Fruit fly (Drosophila melanogaster) whole organism, embryonic: ENCODE results near the gene Muc30E.

ENCODE experiments used
- CG11504 ChIP-seq: fragments of 200-800 bp; sonication (Bioruptor generic); optimal IDR thresholded peaks from 3 replicates; lab custom pipeline; 2019; ENCODE audit warnings: missing biosample characterization, mild to moderate bottlenecking, missing genetic modification characterization, moderate library complexity
- CG12769 ChIP-seq: fragments of 200-800 bp; sonication (Bioruptor generic); optimal IDR thresholded peaks from 2 replicates; lab custom pipeline; 2019; ENCODE audit warnings: missing biosample characterization, mild to moderate bottlenecking, missing genetic modification characterization, moderate library complexity
- CG12942 ChIP-seq: fragments of 200-800 bp; sonication (Bioruptor generic); optimal IDR thresholded peaks from 3 replicates; lab custom pipeline; 2016; ENCODE audit warnings: missing biosample characterization, missing genetic modification characterization
- CG14710 ChIP-seq: fragments of 200-800 bp; sonication (Bioruptor generic); optimal IDR thresholded peaks from 3 replicates; lab custom pipeline; 2019; ENCODE audit warnings: missing biosample characterization, mild to moderate bottlenecking, missing genetic modification characterization, moderate library complexity
- CG16813 ChIP-seq: fragments of 200-800 bp; sonication (Bioruptor generic); IDR thresholded peaks from 3 replicates; pipeline ENCODE4 v1.3.6; 2022; ENCODE audit warnings: missing biosample characterization, missing genetic modification characterization; ENCODE audit not compliant: partially characterized antibody
- CG18011 ChIP-seq: fragments of 200-800 bp; sonication (Bioruptor generic); optimal IDR thresholded peaks from 2 replicates; lab custom pipeline; 2017; ENCODE audit warnings: missing biosample characterization, missing genetic modification characterization, mild to moderate bottlenecking, moderate library complexity, missing genotype
- CG18262 ChIP-seq: fragments of 200-800 bp; optimal IDR thresholded peaks from 3 replicates; lab custom pipeline; 2019; ENCODE audit warnings: missing biosample characterization, mild to moderate bottlenecking, missing genetic modification characterization, moderate library complexity
- CG2116 ChIP-seq: fragments of 200-800 bp; sonication (Bioruptor generic); optimal IDR thresholded peaks from 3 replicates; lab custom pipeline; 2018; ENCODE audit warnings: missing biosample characterization, mild to moderate bottlenecking, missing genetic modification characterization
- CG32532 ChIP-seq: fragments of 200-800 bp; sonication (Bioruptor generic); IDR thresholded peaks from 2 replicates; pipeline ENCODE4 v1.3.6; 2022; ENCODE audit warnings: missing biosample characterization, missing genetic modification characterization
- CG34376 ChIP-seq: fragments of 200-800 bp; sonication (Bioruptor generic); optimal IDR thresholded peaks from 2 replicates; lab custom pipeline; 2018; ENCODE audit warnings: missing biosample characterization, mild to moderate bottlenecking, missing genetic modification characterization
- CG34422 ChIP-seq: fragments of 200-800 bp; sonication (Bioruptor generic); IDR thresholded peaks from 3 replicates; pipeline ENCODE4 v1.3.6; 2022; ENCODE audit warnings: missing biosample characterization, missing genetic modification characterization
- CG4424 ChIP-seq: fragments of 200-800 bp; sonication (Bioruptor generic); optimal IDR thresholded peaks from 3 replicates; lab custom pipeline; 2016; ENCODE audit warnings: missing biosample characterization, missing genetic modification characterization
- CG4730 ChIP-seq: fragments of 200-800 bp; sonication (Bioruptor generic); IDR thresholded peaks from 2 replicates; pipeline ENCODE4 v1.3.6; 2022; ENCODE audit warnings: missing biosample characterization, missing genetic modification characterization
- CG6813 ChIP-seq: fragments of 200-800 bp; sonication (Bioruptor generic); optimal IDR thresholded peaks from 2 replicates; lab custom pipeline; 2017; ENCODE audit warnings: missing biosample characterization, missing genetic modification characterization, mild to moderate bottlenecking, moderate library complexity, missing genetic modification reagents
- CG7271 ChIP-seq: fragments of 200-800 bp; sonication (Bioruptor generic); optimal IDR thresholded peaks from 2 replicates; lab custom pipeline; 2018; ENCODE audit warnings: missing biosample characterization, mild to moderate bottlenecking, missing genetic modification characterization, moderate library complexity
- CG7372 ChIP-seq: fragments of 200-800 bp; sonication (Bioruptor generic); IDR thresholded peaks from 2 replicates; pipeline ENCODE4 v1.3.6; 2022; ENCODE audit warnings: missing biosample characterization, missing genetic modification characterization
- D19A ChIP-seq: fragments of 200-800 bp; optimal IDR thresholded peaks from 3 replicates; lab custom pipeline; 2019; ENCODE audit warnings: missing biosample characterization, mild to moderate bottlenecking, missing genetic modification characterization, moderate library complexity
- D19B ChIP-seq: fragments of 200-800 bp; sonication (Bioruptor generic); optimal IDR thresholded peaks from 2 replicates; lab custom pipeline; 2017; ENCODE audit warnings: missing biosample characterization, mild to moderate bottlenecking, missing genetic modification characterization
- Dip3 ChIP-seq: fragments of 200-800 bp; sonication (Bioruptor generic); optimal IDR thresholded peaks from 3 replicates; lab custom pipeline; 2016; ENCODE audit warnings: missing biosample characterization, missing genetic modification characterization
- Dp ChIP-seq: fragments of 200-800 bp; sonication (Bioruptor generic); optimal IDR thresholded peaks from 2 replicates; lab custom pipeline; 2018; ENCODE audit warnings: missing biosample characterization, mild to moderate bottlenecking, missing genetic modification characterization, moderate library complexity
- E2f1 ChIP-seq: fragments of 200-800 bp; sonication (Bioruptor generic); IDR thresholded peaks from 2 replicates; pipeline ENCODE4 v1.3.6; 2022; ENCODE audit warnings: missing biosample characterization, missing genetic modification characterization
- Fer3 ChIP-seq: fragments of 200-800 bp; sonication (Bioruptor generic); optimal IDR thresholded peaks from 2 replicates; lab custom pipeline; 2018; ENCODE audit warnings: missing biosample characterization, mild to moderate bottlenecking, missing genetic modification characterization, moderate library complexity
- Hr78 ChIP-seq, 2 experiments: fragments of 200-800 bp in 1 of 2; fragments of >200 bp in 1 of 2; sonication (Bioruptor generic) in 1 of 2; optimal IDR thresholded peaks; 2 replicates each; lab custom pipeline; 2017 to 2019; ENCODE audit warnings: missing biosample characterization in 2 of 2, missing genetic modification characterization in 2 of 2, mild to moderate bottlenecking in 1 of 2, moderate library complexity in 1 of 2
- NC2β ChIP-seq: fragments of 200-800 bp; sonication (Bioruptor generic); optimal IDR thresholded peaks from 2 replicates; lab custom pipeline; 2016; ENCODE audit warnings: missing biosample characterization, missing genetic modification characterization
- Nf-YC ChIP-seq: fragments of 200-800 bp; optimal IDR thresholded peaks from 3 replicates; lab custom pipeline; 2019; ENCODE audit warnings: missing biosample characterization, mild to moderate bottlenecking, missing genetic modification characterization, moderate library complexity
- Ptx1 ChIP-seq: fragments of 200-800 bp; sonication (Bioruptor generic); IDR thresholded peaks from 2 replicates; pipeline ENCODE4 v1.3.6; 2022; ENCODE audit warnings: missing biosample characterization, missing genetic modification characterization
- Scr ChIP-seq: fragments of 200-800 bp; sonication (Bioruptor generic); IDR thresholded peaks from 2 replicates; pipeline ENCODE4 v1.3.6; 2022; ENCODE audit warnings: missing biosample characterization, missing genetic modification characterization; ENCODE audit not compliant: partially characterized antibody
- Taf1 ChIP-seq: fragments of 200-800 bp; sonication (Bioruptor generic); IDR thresholded peaks from 2 replicates; pipeline ENCODE4 v1.3.6; 2022; ENCODE audit warnings: missing biosample characterization, missing genetic modification characterization
- Xrp1 ChIP-seq: fragments of 200-800 bp; sonication (Bioruptor generic); IDR thresholded peaks from 2 replicates; pipeline ENCODE4 v1.3.6; 2022; ENCODE audit warnings: missing biosample characterization, missing genetic modification characterization
- bowl ChIP-seq: fragments of 200-800 bp; sonication (Bioruptor generic); IDR thresholded peaks from 2 replicates; pipeline ENCODE4 v1.3.6; 2022; ENCODE audit warnings: missing biosample characterization, missing genetic modification characterization
- dimm ChIP-seq: fragments of 200-800 bp; sonication (Bioruptor generic); IDR thresholded peaks from 2 replicates; pipeline ENCODE4 v1.3.6; 2022; ENCODE audit warnings: missing biosample characterization, missing genetic modification characterization
- gcm ChIP-seq: fragments of 200-800 bp; sonication (Bioruptor generic); optimal IDR thresholded peaks from 2 replicates; lab custom pipeline; 2019; ENCODE audit warnings: missing biosample characterization, mild to moderate bottlenecking, missing genetic modification characterization, moderate library complexity
- gcm2 ChIP-seq: fragments of 200-800 bp; sonication (Bioruptor generic); optimal IDR thresholded peaks from 2 replicates; lab custom pipeline; 2016; ENCODE audit warnings: missing biosample characterization, missing genetic modification characterization
- gro ChIP-seq: fragments of 200-800 bp; sonication (Bioruptor generic); optimal IDR thresholded peaks from 2 replicates; lab custom pipeline; 2016; ENCODE audit warnings: missing biosample characterization, missing genetic modification characterization
- kah ChIP-seq: fragments of 200-800 bp; sonication (Bioruptor generic); optimal IDR thresholded peaks from 2 replicates; lab custom pipeline; 2018; ENCODE audit warnings: missing biosample characterization, mild to moderate bottlenecking, missing genetic modification characterization
- lbe ChIP-seq: fragments of 200-800 bp; sonication (Bioruptor generic); optimal IDR thresholded peaks from 2 replicates; lab custom pipeline; 2016; ENCODE audit warnings: missing biosample characterization, mild to moderate bottlenecking, missing genetic modification characterization
- lilli ChIP-seq: fragments of 200-800 bp; sonication (Bioruptor generic); optimal IDR thresholded peaks from 3 replicates; lab custom pipeline; 2016; ENCODE audit warnings: missing biosample characterization, missing genetic modification characterization
- nom ChIP-seq: fragments of 200-800 bp; sonication (Bioruptor generic); optimal IDR thresholded peaks from 2 replicates; lab custom pipeline; 2017; ENCODE audit warnings: missing biosample characterization, missing genetic modification characterization, mild to moderate bottlenecking, moderate library complexity, missing genetic modification reagents
- onecut ChIP-seq: fragments of 200-800 bp; sonication (Bioruptor generic); IDR thresholded peaks from 2 replicates; pipeline ENCODE4 v1.3.6; 2022; ENCODE audit warnings: missing biosample characterization, missing genetic modification characterization
- org-1 ChIP-seq: fragments of 200-800 bp; sonication (Bioruptor generic); optimal IDR thresholded peaks from 2 replicates; lab custom pipeline; 2017; ENCODE audit warnings: missing biosample characterization, missing genetic modification characterization
- prd ChIP-seq, 3 experiments: fragments of >200 bp in 2 of 3; fragments of 200-800 bp in 1 of 3; sonication (Bioruptor generic) in 1 of 3; optimal IDR thresholded peaks in 2 of 3; IDR thresholded peaks in 1 of 3; 2 replicates in 2 of 3; 3 replicates in 1 of 3; pipeline versions ENCODE4 v1.3.6 to Lab custom; 2017 to 2022; ENCODE audit warnings: missing biosample characterization in 1 of 3, missing genetic modification characterization in 1 of 3
- slbo ChIP-seq: fragments of 200-800 bp; sonication (Bioruptor generic); IDR thresholded peaks from 2 replicates; pipeline ENCODE4 v1.3.6; 2022; ENCODE audit warnings: missing biosample characterization, missing genetic modification characterization
- slou ChIP-seq: fragments of 200-800 bp; sonication (Bioruptor generic); optimal IDR thresholded peaks from 3 replicates; lab custom pipeline; 2016; ENCODE audit warnings: missing biosample characterization, missing genetic modification characterization
- sug ChIP-seq: fragments of 200-800 bp; optimal IDR thresholded peaks from 2 replicates; lab custom pipeline; 2019; ENCODE audit warnings: missing biosample characterization, mild to moderate bottlenecking, missing genetic modification characterization, moderate library complexity
- twi ChIP-seq: fragments of 200-800 bp; optimal IDR thresholded peaks from 2 replicates; lab custom pipeline; 2019; ENCODE audit warnings: missing biosample characterization, mild to moderate bottlenecking, missing genetic modification characterization, moderate library complexity

Muc30E gene

dm6 chr2L:9918020-9918959, 15.4 kb upstream of the Muc30E start, which contains the start of the genes CG5885 and CG4598 (continued):
- peak; percentile 25 for TF ChIP-seq gcm2
- TF ChIP-seq CG14710 (tag; lab: Kevin White, UChicago) = peak; percentile 64
- no peak for TF ChIP-seq dimm
- peak; percentile 12 for TF ChIP-seq slou (GFP tag; lab: Kevin White, UChicago)
- peak; percentile 63 for TF ChIP-seq CG4424 (GFP tag; lab: Kevin White, UChicago)
- no peak for TF ChIP-seq gro (GFP tag; lab: Kevin White, UChicago)
- peak; percentile 11 for TF ChIP-seq CG18011 (GFP tag; lab: Kevin White, UChicago)
- peak; percentile 63; the same call in 2 of the 3 replicates for TF ChIP-seq CG34422 (GFP tag; lab: Robert Waterston, UW)
- TF ChIP-seq Taf1 (GFP tag; lab: Robert Waterston, UW) = peak; percentile 55; the same call in 1 of the 2 replicates
- peak; percentile 38 for TF ChIP-seq gcm (GFP tag; lab: Kevin White, UChicago)
- TF ChIP-seq CG32532 (GFP tag; lab: Robert Waterston, UW) = peak; percentile 79
- peak; percentile 84 for TF ChIP-seq CG11504 (tag; lab: Kevin White, UChicago)
- 0 out of 2 replicates have a peak, but pooled peaks have one; percentile 22 for TF ChIP-seq CG4730
- peak; percentile 59 for TF ChIP-seq Fer3
- peak; percentile 53 for TF ChIP-seq lbe
- TF ChIP-seq CG18262 (tag; lab: Kevin White, UChicago) = peak; percentile 70
- peak; percentile 44 for TF ChIP-seq NC2β (GFP tag; lab: Kevin White, UChicago)
- TF ChIP-seq D19A (tag; lab: Kevin White, UChicago) = peak; percentile 99
- peak; percentile 90 for TF ChIP-seq CG2116 (GFP tag; lab: Kevin White, UChicago)
- peak; percentile 13 for TF ChIP-seq D19B
- peak; percentile 58 for TF ChIP-seq Xrp1 (GFP tag; lab: Robert Waterston, UW)
- TF ChIP-seq, all 482 proteins: peak for 313

- no peak for TF ChIP-seq Scr (GFP tag; lab: Robert Waterston, UW)
- TF ChIP-seq CG16813 (GFP tag; lab: Robert Waterston, UW) = no peak
- TF ChIP-seq CG7271 = no peak
- TF ChIP-seq CG12769 (tag; lab: Kevin White, UChicago) = peak; percentile 74
- TF ChIP-seq org-1 (GFP tag; lab: Kevin White, UChicago) = peak; percentile 10
- TF ChIP-seq lilli (GFP tag; lab: Kevin White, UChicago) = peak; percentile 69
- TF ChIP-seq twi (tag; lab: Kevin White, UChicago) = no peak
- TF ChIP-seq Hr78 (GFP tag; optimal IDR thresholded peaks at IDR 0.05; lab: Kevin White, UChicago) = peak in 1 of 2 experiments; percentile 33
- TF ChIP-seq prd (optimal IDR thresholded peaks at IDR 0.05; lab: Kevin White, UChicago) = no peak
- peak; percentile 65 for TF ChIP-seq prd (GFP tag; IDR thresholded peaks at IDR 0.05; lab: Robert Waterston, UW)
- peak; percentile 52 for TF ChIP-seq Dip3 (GFP tag; lab: Kevin White, UChicago)
- TF ChIP-seq sug (tag; lab: Kevin White, UChicago) = peak; percentile 95
- TF ChIP-seq CG12942 (GFP tag; lab: Kevin White, UChicago) = peak; percentile 34
- TF ChIP-seq kah (GFP tag; lab: Kevin White, UChicago) = peak; percentile 86
- peak; percentile 17; the same call in 1 of the 2 replicates for TF ChIP-seq E2f1 (GFP tag; lab: Robert Waterston, UW)
- TF ChIP-seq onecut (GFP tag; lab: Robert Waterston, UW) = peak; percentile 58
- TF ChIP-seq slbo (GFP tag; lab: Robert Waterston, UW) = peak; percentile 75
- TF ChIP-seq CG7372 (GFP tag; lab: Robert Waterston, UW) = 0 out of 2 replicates have a peak, but pooled peaks have one; percentile 16
- no peak for TF ChIP-seq Dp (GFP tag; lab: Kevin White, UChicago)
- TF ChIP-seq CG6813 (GFP tag; lab: Kevin White, UChicago) = peak; percentile 60
- TF ChIP-seq Nf-YC (tag; lab: Kevin White, UChicago) = peak; percentile 67
- peak; percentile 96 for TF ChIP-seq CG34376 (GFP tag; lab: Kevin White, UChicago)
- TF ChIP-seq Ptx1 = peak; percentile 52; the same call in 1 of the 2 replicates
- peak; percentile 100 for TF ChIP-seq nom (GFP tag; lab: Kevin White, UChicago)
- TF ChIP-seq bowl = no peak; the same call in 1 of the 2 replicates
Measured at dm6 chr2L:9915011-9915850, 12.3 kb upstream of the Muc30E start, which contains the start of gene yip2. yip2 (plus strand) TSS chr2L:9915253.
